Worm (Caenorhabditis elegans) whole organism, L3 larva: ENCODE data around the gene des-2.

Experiments
- egl-27 ChIP-seq: sonication (generic microtip); optimal IDR thresholded peaks from 4 replicates; lab custom pipeline; 2017; ENCODE audit warnings: missing biosample characterization, missing genetic modification reagents, missing genetic modification characterization
- egl-5 ChIP-seq: fragments of 150-350 bp; optimal IDR thresholded peaks from 2 replicates; lab custom pipeline; 2017; ENCODE audit warnings: missing biosample characterization, missing genetic modification reagents, missing genetic modification characterization, inconsistent platforms
- elt-1 ChIP-seq: fragments of 150-350 bp; optimal IDR thresholded peaks from 2 replicates; lab custom pipeline; 2014; ENCODE audit warnings: missing biosample characterization, missing genetic modification characterization
- elt-2 ChIP-seq: sonication (generic microtip); optimal IDR thresholded peaks from 2 replicates; lab custom pipeline; 2016; ENCODE audit warnings: missing genetic modification reagents, mild to moderate bottlenecking, missing genetic modification characterization, missing compliant biosample characterization
- elt-3 ChIP-seq, 3 experiments: fragments of 150-350 bp in 1 of 3; sonication (generic microtip) in 2 of 3; optimal IDR thresholded peaks; 2 replicates in 2 of 3; 4 replicates in 1 of 3; lab custom pipeline; 2014 to 2017; ENCODE audit warnings: missing biosample characterization in 3 of 3, missing genetic modification characterization in 3 of 3
- eor-1 ChIP-seq, 2 experiments: fragments of 150-350 bp; optimal IDR thresholded peaks; 2 replicates each; lab custom pipeline; 2014 to 2018; ENCODE audit warnings: missing biosample characterization in 2 of 2, missing genetic modification characterization in 2 of 2
- nfya-1 ChIP-seq: sonication (generic microtip); optimal IDR thresholded peaks from 2 replicates; lab custom pipeline; 2017; ENCODE audit warnings: missing genetic modification characterization, mild to moderate bottlenecking, missing compliant biosample characterization, antibody characterized with exemption, moderate library complexity; ENCODE audit not compliant: insufficient read depth
- nhr-11 ChIP-seq: fragments of 150-350 bp; optimal IDR thresholded peaks from 2 replicates; lab custom pipeline; 2014; ENCODE audit warnings: missing biosample characterization, missing genetic modification characterization
- nhr-237 ChIP-seq: fragments of 150-350 bp; optimal IDR thresholded peaks from 2 replicates; lab custom pipeline; 2014; ENCODE audit warnings: missing biosample characterization, missing genetic modification characterization
- nhr-67 ChIP-seq: fragments of 150-350 bp; optimal IDR thresholded peaks from 2 replicates; lab custom pipeline; 2014; ENCODE audit warnings: missing biosample characterization, missing genetic modification characterization
- nhr-77 ChIP-seq: fragments of 150-350 bp; optimal IDR thresholded peaks from 2 replicates; lab custom pipeline; 2014; ENCODE audit warnings: missing biosample characterization, missing genetic modification characterization
- pqm-1 ChIP-seq: fragments of 150-350 bp; optimal IDR thresholded peaks from 2 replicates; lab custom pipeline; 2017; ENCODE audit warnings: missing biosample characterization, missing genetic modification characterization, inconsistent platforms
- skn-1 ChIP-seq: fragments of 150-350 bp; optimal IDR thresholded peaks from 2 replicates; lab custom pipeline; 2014; ENCODE audit warnings: missing biosample characterization, missing genetic modification characterization
- snpc-4 ChIP-seq: fragments of 150-350 bp; optimal IDR thresholded peaks from 2 replicates; lab custom pipeline; 2014; ENCODE audit warnings: missing biosample characterization, missing genetic modification characterization
- tbx-2 ChIP-seq: sonication (generic microtip); optimal IDR thresholded peaks from 2 replicates; lab custom pipeline; 2016; ENCODE audit warnings: mild to moderate bottlenecking, missing genetic modification characterization, missing compliant biosample characterization
- zag-1 ChIP-seq: fragments of 150-350 bp; optimal IDR thresholded peaks from 2 replicates; lab custom pipeline; 2014; ENCODE audit warnings: missing biosample characterization, missing genetic modification characterization
- ztf-11 ChIP-seq: fragments of 150-350 bp; optimal IDR thresholded peaks from 2 replicates; lab custom pipeline; 2014; ENCODE audit warnings: missing biosample characterization, missing genetic modification characterization
- ztf-4 ChIP-seq: fragments of 150-350 bp; optimal IDR thresholded peaks from 2 replicates; lab custom pipeline; 2014; ENCODE audit warnings: missing biosample characterization, missing genetic modification characterization

Gene des-2

ce11 chrV:11366129-11366528 lies 55.4 kb downstream of the des-2 start, which contains the start of gene dop-5:
Gene dop-5 (minus strand): TSS chrV:11366229.
- TF ChIP-seq nhr-67 (tag; lab: Kevin White, UChicago) (no peak), elt-3 (tag; optimal IDR thresholded peaks at IDR 0.05; lab: Kevin White, UChicago) (no peak), egl-27 (tag; lab: Kevin White, UChicago) (no peak), eor-1 (tag; optimal IDR thresholded peaks at IDR 0.05; lab: Kevin White, UChicago) (no peak), elt-1 (no peak), zag-1 (tag; lab: Kevin White, UChicago) (no peak), snpc-4 (no peak), egl-5 (no peak), nhr-11 (tag; lab: Kevin White, UChicago) (no peak), nhr-237 (no peak), tbx-2 (no peak), skn-1 (tag; lab: Kevin White, UChicago) (no peak), nhr-77 (tag; lab: Kevin White, UChicago) (no peak), pqm-1 (tag; lab: Kevin White, UChicago) (no peak), nfya-1 (tag; lab: Kevin White, UChicago) (no peak), ztf-4 (tag; lab: Kevin White, UChicago) (no peak), ztf-11 (tag; lab: Kevin White, UChicago) (no peak), elt-2 (no peak)
